Worm (Caenorhabditis elegans): Measurements from ENCODE around the gene K05F6.12.

K05F6.12 gene

ce11 chrII:1545625-1546024 lies at the start of gene K05F6.12:
Gene K05F6.12, plus strand, starts transcription at chrII:1545925.
- no peak for TF ChIP-seq flt-1 (GFP tag; IDR thresholded peaks at IDR 0.05)
- TF ChIP-seq ztf-29 (GFP tag; IDR thresholded peaks at IDR 0.05): no peak
- no peak for TF ChIP-seq klf-2 (GFP tag; conservative IDR thresholded peaks at IDR 0.05)
- no peak for TF ChIP-seq ref-1 (GFP tag; conservative IDR thresholded peaks at IDR 0.05)
- no peak for TF ChIP-seq T22C8.4 (GFP tag; IDR thresholded peaks at IDR 0.05)
- TF ChIP-seq cog-1 (tag; optimal IDR thresholded peaks at IDR 0.05): no peak
- TF ChIP-seq tab-1 (GFP tag; IDR thresholded peaks at IDR 0.05): no peak
- no peak for TF ChIP-seq med-1 (GFP tag; optimal IDR thresholded peaks at IDR 0.05; ENCODE audit: insufficient read depth)
- no peak for TF ChIP-seq ztf-23 (GFP tag; IDR thresholded peaks at IDR 0.05)

- TF ChIP-seq tab-1 (GFP tag; IDR thresholded peaks at IDR 0.05) (no peak), klf-2 (GFP tag; conservative IDR thresholded peaks at IDR 0.05) (no peak), T22C8.4 (GFP tag; IDR thresholded peaks at IDR 0.05) (no peak), med-1 (GFP tag; optimal IDR thresholded peaks at IDR 0.05; ENCODE audit: insufficient read depth) (no peak), ztf-23 (GFP tag; IDR thresholded peaks at IDR 0.05) (peak; percentile 19; the same call in 1 of the 2 replicates), ztf-29 (GFP tag; IDR thresholded peaks at IDR 0.05) (no peak), cog-1 (tag; optimal IDR thresholded peaks at IDR 0.05) (no peak)
Measured at ce11 chrII:1500286-1500840, 45.4 kb upstream of the K05F6.12 start, which contains the start of gene emc-1. Gene emc-1, minus strand, starts transcription at chrII:1500330.

- TF ChIP-seq ref-1 (GFP tag; conservative IDR thresholded peaks at IDR 0.05) (no peak), klf-2 (GFP tag; conservative IDR thresholded peaks at IDR 0.05) (no peak), ztf-23 (GFP tag; IDR thresholded peaks at IDR 0.05) (no peak), tab-1 (GFP tag; IDR thresholded peaks at IDR 0.05) (no peak), T22C8.4 (GFP tag; IDR thresholded peaks at IDR 0.05) (no peak)
Measured at ce11 chrII:1500959-1501358, 44.8 kb upstream of the K05F6.12 start.

ce11 chrII:1501614-1502355 lies 43.9 kb upstream of the K05F6.12 start:
- no peak for TF ChIP-seq med-1 (GFP tag; optimal IDR thresholded peaks at IDR 0.05; ENCODE audit: insufficient read depth)
- no peak for TF ChIP-seq ztf-29 (GFP tag; IDR thresholded peaks at IDR 0.05)
- TF ChIP-seq ref-1 (GFP tag; conservative IDR thresholded peaks at IDR 0.05): no peak
- no peak for TF ChIP-seq T22C8.4 (GFP tag; IDR thresholded peaks at IDR 0.05)
- no peak for TF ChIP-seq klf-2 (GFP tag; conservative IDR thresholded peaks at IDR 0.05)
- TF ChIP-seq ztf-23 (GFP tag; IDR thresholded peaks at IDR 0.05): no peak
- 0 out of 2 replicates have a peak, but pooled peaks have one; percentile 20 for TF ChIP-seq flt-1 (GFP tag; IDR thresholded peaks at IDR 0.05)
- no peak for TF ChIP-seq cog-1 (tag; optimal IDR thresholded peaks at IDR 0.05)
- TF ChIP-seq tab-1 (GFP tag; IDR thresholded peaks at IDR 0.05): peak; percentile 28; the same call in 1 of the 2 replicates

- no peak for TF ChIP-seq ref-1 (GFP tag; conservative IDR thresholded peaks at IDR 0.05)
- TF ChIP-seq cog-1 (tag; optimal IDR thresholded peaks at IDR 0.05): no peak
- no peak for TF ChIP-seq ztf-29 (GFP tag; IDR thresholded peaks at IDR 0.05)
- TF ChIP-seq flt-1 (GFP tag; IDR thresholded peaks at IDR 0.05): no peak
- no peak for TF ChIP-seq ztf-23 (GFP tag; IDR thresholded peaks at IDR 0.05)
- TF ChIP-seq klf-2 (GFP tag; conservative IDR thresholded peaks at IDR 0.05): no peak
- no peak for TF ChIP-seq T22C8.4 (GFP tag; IDR thresholded peaks at IDR 0.05)
- no peak for TF ChIP-seq tab-1 (GFP tag; IDR thresholded peaks at IDR 0.05)
- no peak for TF ChIP-seq med-1 (GFP tag; optimal IDR thresholded peaks at IDR 0.05; ENCODE audit: insufficient read depth)
Measured at ce11 chrII:1503663-1504062, 42.1 kb upstream of the K05F6.12 start.

- TF ChIP-seq tab-1 (GFP tag; IDR thresholded peaks at IDR 0.05) (no peak), flt-1 (GFP tag; IDR thresholded peaks at IDR 0.05) (no peak), klf-2 (GFP tag; conservative IDR thresholded peaks at IDR 0.05) (no peak), T22C8.4 (GFP tag; IDR thresholded peaks at IDR 0.05) (no peak), ref-1 (GFP tag; conservative IDR thresholded peaks at IDR 0.05) (no peak), med-1 (GFP tag; optimal IDR thresholded peaks at IDR 0.05; ENCODE audit: insufficient read depth) (no peak), ztf-23 (GFP tag; IDR thresholded peaks at IDR 0.05) (no peak), ztf-29 (GFP tag; IDR thresholded peaks at IDR 0.05) (no peak), cog-1 (tag; optimal IDR thresholded peaks at IDR 0.05) (no peak)
Measured at ce11 chrII:1504266-1504665, 41.5 kb upstream of the K05F6.12 start, which contains the start of gene fdgt-1. Gene fdgt-1, plus strand, starts transcription at chrII:1504566.

ce11 chrII:1517354-1517753 lies 28.4 kb upstream of the K05F6.12 start, which contains the start of gene math-45:
Gene math-45, minus strand, starts transcription at chrII:1517454.
- no peak for TF ChIP-seq cog-1 (tag; optimal IDR thresholded peaks at IDR 0.05)
- no peak for TF ChIP-seq med-1 (GFP tag; optimal IDR thresholded peaks at IDR 0.05; ENCODE audit: insufficient read depth)
- TF ChIP-seq ztf-23 (GFP tag; IDR thresholded peaks at IDR 0.05): no peak
- no peak for TF ChIP-seq ztf-29 (GFP tag; IDR thresholded peaks at IDR 0.05)
- no peak for TF ChIP-seq T22C8.4 (GFP tag; IDR thresholded peaks at IDR 0.05)

- TF ChIP-seq T22C8.4 (GFP tag; IDR thresholded peaks at IDR 0.05) (no peak), ztf-29 (GFP tag; IDR thresholded peaks at IDR 0.05) (no peak), flt-1 (GFP tag; IDR thresholded peaks at IDR 0.05) (no peak), ref-1 (GFP tag; conservative IDR thresholded peaks at IDR 0.05) (no peak), med-1 (GFP tag; optimal IDR thresholded peaks at IDR 0.05; ENCODE audit: insufficient read depth) (no peak), tab-1 (GFP tag; IDR thresholded peaks at IDR 0.05) (no peak), klf-2 (GFP tag; conservative IDR thresholded peaks at IDR 0.05) (no peak), ztf-23 (GFP tag; IDR thresholded peaks at IDR 0.05) (no peak), cog-1 (tag; optimal IDR thresholded peaks at IDR 0.05) (no peak)
Measured at ce11 chrII:1518914-1519313, 26.8 kb upstream of the K05F6.12 start, which contains the start of gene Y51H7BR.8. Gene Y51H7BR.8, plus strand, starts transcription at chrII:1519214.

ce11 chrII:1519867-1520266 lies 25.9 kb upstream of the K05F6.12 start:
- TF ChIP-seq flt-1 (GFP tag; IDR thresholded peaks at IDR 0.05) (0 out of 2 replicates have a peak, but pooled peaks have one; percentile 23), tab-1 (GFP tag; IDR thresholded peaks at IDR 0.05) (peak; percentile 69; the same call in 1 of the 2 replicates), ztf-23 (GFP tag; IDR thresholded peaks at IDR 0.05) (peak; percentile 12; the same call in 1 of the 2 replicates), ztf-29 (GFP tag; IDR thresholded peaks at IDR 0.05) (no peak), med-1 (GFP tag; optimal IDR thresholded peaks at IDR 0.05; ENCODE audit: insufficient read depth) (no peak)
